Fruit fly (Drosophila melanogaster) whole organism, embryonic: ENCODE results near the gene CG14015.
A peak's percentile ranks its signal among the peaks of the same experiment; 100 is the strongest.

Experiments
- ATbp ChIP-seq: fragments of 200-800 bp; sonication (Bioruptor generic); optimal IDR thresholded peaks from 2 replicates; lab custom pipeline; 2017; ENCODE audit warnings: missing biosample characterization, mild to moderate bottlenecking, missing genetic modification characterization, missing genetic modification reagents
- Blimp-1 ChIP-seq: fragments of 200-800 bp; sonication (Bioruptor generic); optimal IDR thresholded peaks from 3 replicates; lab custom pipeline; 2018; ENCODE audit warnings: missing biosample characterization, missing genetic modification characterization, mild to moderate bottlenecking, moderate library complexity, missing genetic modification reagents
- CG10543 ChIP-seq: fragments of 200-800 bp; sonication (Bioruptor generic); optimal IDR thresholded peaks from 3 replicates; lab custom pipeline; 2017; ENCODE audit warnings: missing biosample characterization, mild to moderate bottlenecking, missing genetic modification characterization, moderate library complexity
- CG10979 ChIP-seq: fragments of 200-800 bp; sonication (Bioruptor generic); optimal IDR thresholded peaks from 2 replicates; lab custom pipeline; 2018; ENCODE audit warnings: missing biosample characterization, mild to moderate bottlenecking, missing genetic modification characterization, moderate library complexity
- CG11093 ChIP-seq: fragments of 200-800 bp; sonication (Bioruptor generic); IDR thresholded peaks from 3 replicates; pipeline ENCODE4 v1.3.6; 2022; ENCODE audit warnings: missing biosample characterization, missing genetic modification characterization
- CG12155 ChIP-seq: fragments of 200-800 bp; sonication (Bioruptor generic); optimal IDR thresholded peaks from 3 replicates; lab custom pipeline; 2016; ENCODE audit warnings: missing biosample characterization, missing genetic modification characterization
- CG13287 ChIP-seq: fragments of 200-800 bp; sonication (Bioruptor generic); IDR thresholded peaks from 2 replicates; pipeline ENCODE4 v1.3.6; 2022; ENCODE audit warnings: missing biosample characterization, missing genetic modification characterization; ENCODE audit not compliant: partially characterized antibody
- CG13296 ChIP-seq: fragments of 200-800 bp; sonication (Bioruptor generic); optimal IDR thresholded peaks from 3 replicates; lab custom pipeline; 2018; ENCODE audit warnings: missing biosample characterization, mild to moderate bottlenecking, missing genetic modification characterization
- CG13775 ChIP-seq: fragments of 200-800 bp; sonication (Bioruptor generic); optimal IDR thresholded peaks from 3 replicates; lab custom pipeline; 2017; ENCODE audit warnings: missing biosample characterization, mild to moderate bottlenecking, missing genetic modification characterization
- CG17186 ChIP-seq: fragments of 200-800 bp; sonication (Bioruptor generic); optimal IDR thresholded peaks from 3 replicates; lab custom pipeline; 2017; ENCODE audit warnings: missing biosample characterization, missing genetic modification reagents, missing genetic modification characterization
- CG17612 ChIP-seq: fragments of 200-800 bp; sonication (Bioruptor generic); IDR thresholded peaks from 2 replicates; pipeline ENCODE4 v1.3.6; 2022; ENCODE audit warnings: missing biosample characterization, missing genetic modification characterization
- CG30020 ChIP-seq: fragments of 200-800 bp; optimal IDR thresholded peaks from 2 replicates; lab custom pipeline; 2019; ENCODE audit warnings: missing biosample characterization, mild to moderate bottlenecking, missing genetic modification characterization, moderate library complexity
- CG34224 ChIP-seq: fragments of 200-800 bp; sonication (Bioruptor generic); IDR thresholded peaks from 3 replicates; pipeline ENCODE4 v1.3.6; 2022; ENCODE audit warnings: missing biosample characterization, missing genetic modification characterization; ENCODE audit not compliant: partially characterized antibody
- CG34376 ChIP-seq: fragments of 200-800 bp; sonication (Bioruptor generic); optimal IDR thresholded peaks from 2 replicates; lab custom pipeline; 2018; ENCODE audit warnings: missing biosample characterization, mild to moderate bottlenecking, missing genetic modification characterization
- CG7357 ChIP-seq: fragments of 200-800 bp; sonication (Bioruptor generic); IDR thresholded peaks from 3 replicates; pipeline ENCODE4 v1.3.6; 2022; ENCODE audit warnings: missing biosample characterization, missing genetic modification characterization
- CG9609 ChIP-seq: fragments of 200-800 bp; sonication (Bioruptor generic); optimal IDR thresholded peaks from 3 replicates; lab custom pipeline; 2016; ENCODE audit warnings: missing biosample characterization, missing genetic modification characterization
- CG9817 ChIP-seq: fragments of 200-800 bp; sonication (Bioruptor generic); optimal IDR thresholded peaks from 2 replicates; lab custom pipeline; 2018; ENCODE audit warnings: missing biosample characterization, mild to moderate bottlenecking, missing genetic modification characterization, moderate library complexity
- CTCF ChIP-seq: fragments of 200-800 bp; sonication (Bioruptor generic); optimal IDR thresholded peaks from 2 replicates; lab custom pipeline; 2017; ENCODE audit warnings: missing biosample characterization, mild to moderate bottlenecking, missing genetic modification characterization, moderate library complexity
- Dek ChIP-seq: fragments of 200-800 bp; sonication (Bioruptor generic); optimal IDR thresholded peaks from 3 replicates; lab custom pipeline; 2019; ENCODE audit warnings: missing biosample characterization, mild to moderate bottlenecking, missing genetic modification characterization, moderate library complexity
- Dip2 ChIP-seq: fragments of 200-800 bp; sonication (Bioruptor generic); IDR thresholded peaks from 2 replicates; pipeline ENCODE4 v1.3.6; 2022; ENCODE audit warnings: missing biosample characterization, missing genetic modification characterization
- Dref ChIP-seq: fragments of 200-800 bp; sonication (Bioruptor generic); IDR thresholded peaks from 2 replicates; pipeline ENCODE4 v1.3.6; 2022; ENCODE audit warnings: missing biosample characterization, missing genetic modification characterization
- GATAe ChIP-seq: fragments of 200-800 bp; sonication (Bioruptor generic); conservative IDR thresholded peaks from 2 replicates; pipeline ENCODE4 v1.3.6; 2022; ENCODE audit warnings: missing biosample characterization, missing genetic modification characterization
- Gsc ChIP-seq: fragments of 200-800 bp; sonication (Bioruptor generic); IDR thresholded peaks from 2 replicates; pipeline ENCODE4 v1.3.6; 2022; ENCODE audit warnings: missing biosample characterization, missing genetic modification characterization
- Hr39 ChIP-seq: fragments of >200 bp; optimal IDR thresholded peaks from 2 replicates; lab custom pipeline; 2017
- Hr51 ChIP-seq, 2 experiments: fragments of 200-800 bp; sonication (Bioruptor generic); optimal IDR thresholded peaks; 2 replicates in 1 of 2; 3 replicates in 1 of 2; lab custom pipeline; 2016 to 2018; ENCODE audit warnings: missing biosample characterization in 2 of 2, missing genetic modification characterization in 2 of 2, mild to moderate bottlenecking in 1 of 2, moderate library complexity in 1 of 2
- Opbp ChIP-seq: fragments of 200-800 bp; sonication (Bioruptor generic); IDR thresholded peaks from 3 replicates; pipeline ENCODE4 v1.3.6; 2022; ENCODE audit warnings: missing biosample characterization, missing genetic modification characterization; ENCODE audit not compliant: partially characterized antibody
- Sox100B ChIP-seq: fragments of 200-800 bp; sonication (Bioruptor generic); optimal IDR thresholded peaks from 3 replicates; lab custom pipeline; 2018; ENCODE audit warnings: missing biosample characterization, mild to moderate bottlenecking, missing genetic modification characterization
- Sry-δ ChIP-seq: fragments of 200-800 bp; sonication (Bioruptor generic); optimal IDR thresholded peaks from 2 replicates; lab custom pipeline; 2016; ENCODE audit warnings: missing biosample characterization, missing genetic modification characterization
- Ssrp ChIP-seq: fragments of 200-800 bp; sonication (Bioruptor generic); optimal IDR thresholded peaks from 2 replicates; lab custom pipeline; 2018; ENCODE audit warnings: missing biosample characterization, mild to moderate bottlenecking, missing genetic modification characterization, moderate library complexity
- abd-A ChIP-seq: fragments of 200-800 bp; sonication (Bioruptor generic); optimal IDR thresholded peaks from 3 replicates; lab custom pipeline; 2019; ENCODE audit warnings: missing biosample characterization, mild to moderate bottlenecking, missing genetic modification characterization, moderate library complexity
- aop ChIP-seq: fragments of 200-800 bp; sonication (Bioruptor generic); IDR thresholded peaks from 2 replicates; pipeline ENCODE4 v1.3.6; 2022; ENCODE audit warnings: missing biosample characterization, missing genetic modification characterization
- bcd ChIP-seq: fragments of 200-800 bp; sonication (Bioruptor generic); optimal IDR thresholded peaks from 2 replicates; lab custom pipeline; 2017; ENCODE audit warnings: missing biosample characterization, mild to moderate bottlenecking, missing genetic modification characterization
- cas ChIP-seq: fragments of 200-800 bp; sonication (Bioruptor generic); IDR thresholded peaks from 2 replicates; pipeline ENCODE4 v1.3.6; 2022; ENCODE audit warnings: missing biosample characterization, missing genetic modification characterization
- cato ChIP-seq: fragments of 200-800 bp; sonication (Bioruptor generic); optimal IDR thresholded peaks from 2 replicates; lab custom pipeline; 2016; ENCODE audit warnings: missing biosample characterization, missing genetic modification characterization, borderline replicate concordance
- cwo ChIP-seq: fragments of 200-800 bp; sonication (Bioruptor generic); optimal IDR thresholded peaks from 3 replicates; lab custom pipeline; 2017; ENCODE audit warnings: missing biosample characterization, missing genetic modification characterization, mild to moderate bottlenecking, moderate library complexity, missing genetic modification reagents
- exex ChIP-seq: fragments of 200-800 bp; sonication (Bioruptor generic); optimal IDR thresholded peaks from 4 replicates; lab custom pipeline; 2018; ENCODE audit warnings: missing biosample characterization, mild to moderate bottlenecking, missing genetic modification characterization, moderate library complexity
- gfzf ChIP-seq: fragments of 200-800 bp; sonication (Bioruptor generic); optimal IDR thresholded peaks from 2 replicates; lab custom pipeline; 2016; ENCODE audit warnings: missing biosample characterization, mild to moderate bottlenecking, missing genetic modification characterization, moderate library complexity
- knrl ChIP-seq: fragments of 200-800 bp; sonication (Bioruptor generic); IDR thresholded peaks from 3 replicates; pipeline ENCODE4 v1.3.6; 2022; ENCODE audit warnings: missing biosample characterization, missing genetic modification characterization; ENCODE audit not compliant: partially characterized antibody
- mld ChIP-seq: fragments of 200-800 bp; sonication (Bioruptor generic); IDR thresholded peaks from 3 replicates; pipeline ENCODE4 v1.3.6; 2022; ENCODE audit warnings: missing biosample characterization, missing genetic modification characterization; ENCODE audit not compliant: partially characterized antibody
- nmo ChIP-seq: fragments of 200-800 bp; sonication (Bioruptor generic); optimal IDR thresholded peaks from 2 replicates; lab custom pipeline; 2018; ENCODE audit warnings: missing biosample characterization, mild to moderate bottlenecking, missing genetic modification characterization, moderate library complexity
- otp ChIP-seq: fragments of 200-800 bp; sonication (Bioruptor generic); IDR thresholded peaks from 3 replicates; pipeline ENCODE4, ENCODE4 v1.3.6; 2022; ENCODE audit warnings: missing biosample characterization, missing genetic modification characterization
- psq ChIP-seq: fragments of 200-800 bp; sonication (Bioruptor generic); optimal IDR thresholded peaks from 2 replicates; lab custom pipeline; 2017; ENCODE audit warnings: missing biosample characterization, missing genetic modification characterization
- repo ChIP-seq: fragments of 200-800 bp; sonication (Bioruptor generic); optimal IDR thresholded peaks from 2 replicates; lab custom pipeline; 2016; ENCODE audit warnings: missing biosample characterization, missing genetic modification characterization
- shn ChIP-seq: fragments of 200-800 bp; sonication (Bioruptor generic); optimal IDR thresholded peaks from 3 replicates; lab custom pipeline; 2016; ENCODE audit warnings: missing biosample characterization, missing genetic modification characterization
- sima ChIP-seq: fragments of 200-800 bp; sonication (Bioruptor generic); optimal IDR thresholded peaks from 2 replicates; lab custom pipeline; 2016; ENCODE audit warnings: missing biosample characterization, missing genetic modification characterization
- stwl ChIP-seq: fragments of 200-800 bp; sonication (Bioruptor generic); optimal IDR thresholded peaks from 3 replicates; lab custom pipeline; 2018; ENCODE audit warnings: missing biosample characterization, mild to moderate bottlenecking, missing genetic modification characterization, moderate library complexity
- tna ChIP-seq: fragments of 200-800 bp; sonication (Bioruptor generic); IDR thresholded peaks from 2 replicates; pipeline ENCODE4 v1.3.6; 2022; ENCODE audit warnings: missing biosample characterization, missing genetic modification characterization; ENCODE audit not compliant: partially characterized antibody
- toy ChIP-seq: fragments of 200-800 bp; sonication (Bioruptor generic); IDR thresholded peaks from 2 replicates; pipeline ENCODE4 v1.3.6; 2022; ENCODE audit warnings: missing biosample characterization, missing genetic modification characterization
- yki ChIP-seq: fragments of >200 bp; optimal IDR thresholded peaks from 3 replicates; lab custom pipeline; 2018
- z ChIP-seq: fragments of 200-800 bp; sonication (Bioruptor generic); IDR thresholded peaks from 3 replicates; pipeline ENCODE4 v1.3.6; 2022; ENCODE audit warnings: missing biosample characterization, missing genetic modification characterization

The CG14015 gene

dm6 chr2L:5541935-5542685 lies 3.1 kb upstream of the CG14015 start, which contains the start of the genes Hel25E and Lam (continued):
- peak; percentile 79 for TF ChIP-seq CG17186 (GFP tag; lab: Kevin White, UChicago)
- TF ChIP-seq CG13296, result no peak
- TF ChIP-seq CG12155 (GFP tag; lab: Kevin White, UChicago), result no peak
- TF ChIP-seq Hr51 (GFP tag; optimal IDR thresholded peaks at IDR 0.05; lab: Kevin White, UChicago), result no peak
- TF ChIP-seq CG10979 (tag; lab: Kevin White, UChicago), result no peak
- TF ChIP-seq Dip2 (GFP tag; lab: Robert Waterston, UW), result no peak
- peak; percentile 57 for TF ChIP-seq tna (GFP tag; lab: Robert Waterston, UW)
- no peak for TF ChIP-seq abd-A (tag; lab: Kevin White, UChicago)
- TF ChIP-seq toy (GFP tag; lab: Robert Waterston, UW), result no peak
- no peak for TF ChIP-seq yki
- no peak for TF ChIP-seq GATAe
- peak; percentile 76 for TF ChIP-seq Opbp (GFP tag; lab: Robert Waterston, UW)
- no peak for TF ChIP-seq repo (GFP tag; lab: Kevin White, UChicago)
- no peak for TF ChIP-seq CG17612 (GFP tag; lab: Robert Waterston, UW)
- TF ChIP-seq CG11093 (GFP tag; lab: Robert Waterston, UW), result no peak
- no peak for TF ChIP-seq otp
- no peak for TF ChIP-seq ATbp (GFP tag; lab: Kevin White, UChicago)
- TF ChIP-seq cwo, result no peak
- peak; percentile 22 for TF ChIP-seq CG9609 (GFP tag; lab: Kevin White, UChicago)
- TF ChIP-seq sima, result no peak
- no peak for TF ChIP-seq shn (GFP tag; lab: Kevin White, UChicago)
- peak; percentile 94 for TF ChIP-seq gfzf
- no peak for TF ChIP-seq Hr39 (lab: Kevin White, UChicago)
- TF ChIP-seq CG9817 (tag; lab: Kevin White, UChicago), result no peak
- TF ChIP-seq CG13775 (GFP tag; lab: Kevin White, UChicago), result peak; percentile 7
- TF ChIP-seq Blimp-1, result no peak
- TF ChIP-seq bcd (GFP tag; lab: Kevin White, UChicago), result no peak
- peak; percentile 17 for TF ChIP-seq Dek (tag; lab: Kevin White, UChicago)
- peak; percentile 88 for TF ChIP-seq Sry-δ
- peak; percentile 31 for TF ChIP-seq CG30020
- TF ChIP-seq psq (GFP tag; lab: Kevin White, UChicago), result no peak
- no peak for TF ChIP-seq cas (GFP tag; lab: Robert Waterston, UW)
- TF ChIP-seq mld (GFP tag; lab: Robert Waterston, UW), result peak; percentile 59; the same call in 1 of the 3 replicates
- TF ChIP-seq knrl (GFP tag; lab: Robert Waterston, UW), result peak; percentile 89
- TF ChIP-seq Dref (GFP tag; lab: Robert Waterston, UW), result peak; percentile 81
- TF ChIP-seq aop (GFP tag; lab: Robert Waterston, UW), result no peak
- TF ChIP-seq Gsc, result no peak
- TF ChIP-seq z (GFP tag; lab: Robert Waterston, UW), result no peak
- TF ChIP-seq CG7357 (GFP tag; lab: Robert Waterston, UW), result no peak
- peak; percentile 71 for TF ChIP-seq stwl
- TF ChIP-seq CG34224 (GFP tag; lab: Robert Waterston, UW), result peak; percentile 86
- no peak for TF ChIP-seq Sox100B
- TF ChIP-seq exex, result no peak
- no peak for TF ChIP-seq CTCF (GFP tag; lab: Kevin White, UChicago)
- TF ChIP-seq CG13287 (GFP tag; lab: Robert Waterston, UW), result peak; percentile 95
- TF ChIP-seq cato (GFP tag; lab: Kevin White, UChicago), result no peak
- TF ChIP-seq nmo (GFP tag; lab: Kevin White, UChicago), result peak; percentile 75
- TF ChIP-seq CG34376 (GFP tag; lab: Kevin White, UChicago), result no peak
- no peak for TF ChIP-seq Ssrp (tag; lab: Kevin White, UChicago)
- TF ChIP-seq CG10543 (GFP tag; lab: Kevin White, UChicago), result no peak
